Worm (Caenorhabditis elegans) whole organism, young adult: ENCODE data around the gene cls-1.
A peak's percentile ranks its signal among the peaks of the same experiment; 100 is the strongest.

ENCODE experiments used
- B0019.2 ChIP-seq: fragments of 200-800 bp; sonication (Bioruptor generic); conservative IDR thresholded peaks from 2 replicates; pipeline ENCODE4 v1.3.6; 2022; ENCODE audit warnings: missing genetic modification reagents, missing genetic modification characterization, missing compliant biosample characterization
- C06A6.2 ChIP-seq: fragments of 200-800 bp; sonication (Bioruptor generic); conservative IDR thresholded peaks from 2 replicates; pipeline ENCODE4 v1.3.6; 2022; ENCODE audit warnings: missing genetic modification characterization, missing compliant biosample characterization
- F22D6.2 ChIP-seq: sonication (generic microtip); optimal IDR thresholded peaks from 2 replicates; lab custom pipeline; 2016; ENCODE audit warnings: mild to moderate bottlenecking, missing genetic modification characterization, missing compliant biosample characterization
- F23B12.7 ChIP-seq: sonication (generic microtip); optimal IDR thresholded peaks from 2 replicates; lab custom pipeline; 2017; ENCODE audit warnings: missing genetic modification characterization, mild to moderate bottlenecking, missing compliant biosample characterization, antibody characterized with exemption, moderate library complexity; ENCODE audit not compliant: insufficient read depth
- F33H1.4 ChIP-seq: fragments of 200-800 bp; sonication (Bioruptor generic); IDR thresholded peaks from 2 replicates; pipeline ENCODE4 v1.3.6; 2022; ENCODE audit warnings: missing genetic modification reagents, missing genetic modification characterization, missing compliant biosample characterization
- F52B5.7 ChIP-seq: sonication (generic microtip); optimal IDR thresholded peaks from 2 replicates; lab custom pipeline; 2016; ENCODE audit warnings: mild to moderate bottlenecking, missing genetic modification characterization, missing compliant biosample characterization
- F57C9.4 ChIP-seq: sonication (generic microtip); optimal IDR thresholded peaks from 2 replicates; lab custom pipeline; 2017; ENCODE audit warnings: mild to moderate bottlenecking, missing genetic modification characterization, missing compliant biosample characterization
- K11D2.4 ChIP-seq: fragments of 200-800 bp; sonication (Bioruptor generic); IDR thresholded peaks from 2 replicates; pipeline ENCODE4 v1.3.6; 2022; ENCODE audit warnings: missing genetic modification reagents, missing genetic modification characterization, missing compliant biosample characterization
- T07F8.4 ChIP-seq: sonication (generic microtip); optimal IDR thresholded peaks from 2 replicates; lab custom pipeline; 2016; ENCODE audit warnings: mild to moderate bottlenecking, missing genetic modification characterization, moderate library complexity, missing compliant biosample characterization
- Y56A3A.18 ChIP-seq: fragments of 200-800 bp; sonication (Bioruptor generic); IDR thresholded peaks from 2 replicates; pipeline ENCODE4 v1.3.6; 2022; ENCODE audit warnings: missing genetic modification reagents, missing genetic modification characterization, missing compliant biosample characterization
- akir-1 ChIP-seq: fragments of 200-800 bp; sonication (Bioruptor generic); optimal IDR thresholded peaks from 2 replicates; lab custom pipeline; 2018; ENCODE audit warnings: mild to moderate bottlenecking, missing genetic modification characterization, moderate library complexity, missing compliant biosample characterization
- aptf-3 ChIP-seq: fragments of 200-800 bp; sonication (Bioruptor generic); IDR thresholded peaks from 2 replicates; pipeline ENCODE4 v1.3.6; 2022; ENCODE audit warnings: missing genetic modification characterization, missing compliant biosample characterization
- atf-7 ChIP-seq: sonication (generic microtip); optimal IDR thresholded peaks from 2 replicates; lab custom pipeline; 2017; ENCODE audit warnings: mild to moderate bottlenecking, missing genetic modification characterization, missing compliant biosample characterization
- athp-1 ChIP-seq: sonication (generic microtip); optimal IDR thresholded peaks from 2 replicates; lab custom pipeline; 2017; ENCODE audit warnings: mild to moderate bottlenecking, missing genetic modification characterization, missing compliant biosample characterization
- attf-6 ChIP-seq: fragments of 200-800 bp; sonication (Bioruptor generic); IDR thresholded peaks from 2 replicates; pipeline ENCODE4 v1.3.6; 2022; ENCODE audit warnings: missing genetic modification reagents, missing genetic modification characterization, missing compliant biosample characterization
- bed-1 ChIP-seq: fragments of 200-800 bp; sonication (Bioruptor generic); IDR thresholded peaks from 2 replicates; pipeline ENCODE4 v1.3.6; 2022; ENCODE audit warnings: missing genetic modification reagents, missing genetic modification characterization, missing compliant biosample characterization
- bed-2 ChIP-seq: fragments of 200-800 bp; sonication (Bioruptor generic); IDR thresholded peaks from 2 replicates; pipeline ENCODE4 v1.3.6; 2022; ENCODE audit warnings: missing genetic modification reagents, missing genetic modification characterization, missing compliant biosample characterization
- ccch-3 ChIP-seq: fragments of 200-800 bp; sonication (Bioruptor generic); optimal IDR thresholded peaks from 2 replicates; lab custom pipeline; 2018; ENCODE audit warnings: mild to moderate bottlenecking, missing genetic modification characterization, missing compliant biosample characterization
- ceh-27 ChIP-seq: fragments of 200-800 bp; sonication (Bioruptor generic); optimal IDR thresholded peaks from 2 replicates; lab custom pipeline; 2018; ENCODE audit warnings: mild to moderate bottlenecking, missing genetic modification characterization, moderate library complexity, missing compliant biosample characterization
- ceh-58 ChIP-seq: fragments of 200-800 bp; sonication (Bioruptor generic); IDR thresholded peaks from 2 replicates; pipeline ENCODE4 v1.3.6; 2022; ENCODE audit warnings: missing genetic modification characterization, missing compliant biosample characterization
- ceh-79 ChIP-seq: sonication (generic microtip); optimal IDR thresholded peaks from 2 replicates; lab custom pipeline; 2017; ENCODE audit warnings: mild to moderate bottlenecking, missing genetic modification characterization, missing compliant biosample characterization
- die-1 ChIP-seq: sonication (generic microtip); optimal IDR thresholded peaks from 2 replicates; lab custom pipeline; 2016; ENCODE audit warnings: missing genotype, mild to moderate bottlenecking, missing genetic modification characterization, missing compliant biosample characterization
- dox-1 ChIP-seq: fragments of 200-800 bp; sonication (Bioruptor generic); IDR thresholded peaks from 2 replicates; pipeline ENCODE4 v1.3.6; 2022; ENCODE audit warnings: missing genetic modification reagents, missing genetic modification characterization, missing compliant biosample characterization
- dpff-1 ChIP-seq: sonication (generic microtip); optimal IDR thresholded peaks from 2 replicates; lab custom pipeline; 2017; ENCODE audit warnings: mild to moderate bottlenecking, missing genetic modification characterization, missing compliant biosample characterization
- dpl-1 ChIP-seq: fragments of 150-350 bp; optimal IDR thresholded peaks from 2 replicates; lab custom pipeline; 2014; ENCODE audit warnings: missing biosample characterization, missing genetic modification reagents, missing genetic modification characterization
- efl-1 ChIP-seq: fragments of 150-350 bp; optimal IDR thresholded peaks from 2 replicates; lab custom pipeline; 2014; ENCODE audit warnings: missing biosample characterization, missing genetic modification reagents, missing genetic modification characterization
- ekl-4 ChIP-seq: fragments of 200-800 bp; sonication (Bioruptor generic); IDR thresholded peaks from 2 replicates; pipeline ENCODE4 v1.3.6; 2022; ENCODE audit warnings: missing genetic modification reagents, missing genetic modification characterization, missing compliant biosample characterization
- gei-17 ChIP-seq: fragments of 200-800 bp; sonication (Bioruptor generic); optimal IDR thresholded peaks from 2 replicates; lab custom pipeline; 2018; ENCODE audit warnings: mild to moderate bottlenecking, missing genetic modification characterization, missing compliant biosample characterization
- him-1 ChIP-seq: sonication (generic microtip); optimal IDR thresholded peaks from 2 replicates; lab custom pipeline; 2016; ENCODE audit warnings: missing genotype, missing genetic modification reagents, missing genetic modification characterization, missing compliant biosample characterization
- hlh-12 ChIP-seq: sonication (generic microtip); optimal IDR thresholded peaks from 2 replicates; lab custom pipeline; 2016; ENCODE audit warnings: missing genetic modification characterization, missing compliant biosample characterization
- hsf-1 ChIP-seq: fragments of 200-800 bp; sonication (Bioruptor generic); IDR thresholded peaks from 2 replicates; pipeline ENCODE4 v1.3.6; 2022; ENCODE audit warnings: missing genetic modification reagents, missing genetic modification characterization, missing compliant biosample characterization
- lag-1 ChIP-seq: fragments of 200-800 bp; sonication (Bioruptor generic); IDR thresholded peaks from 2 replicates; pipeline ENCODE4 v1.3.6; 2022; ENCODE audit warnings: missing genetic modification reagents, missing genetic modification characterization, missing compliant biosample characterization
- lin-40 ChIP-seq: sonication (generic microtip); optimal IDR thresholded peaks from 2 replicates; lab custom pipeline; 2016; ENCODE audit warnings: missing genetic modification characterization, mild to moderate bottlenecking, missing compliant biosample characterization, missing genotype, missing genetic modification reagents
- lsy-27 ChIP-seq: sonication (generic microtip); optimal IDR thresholded peaks from 2 replicates; lab custom pipeline; 2017; ENCODE audit warnings: missing genetic modification characterization, mild to moderate bottlenecking, missing compliant biosample characterization, antibody characterized with exemption, missing genotype, borderline replicate concordance; ENCODE audit not compliant: insufficient read depth
- madf-3 ChIP-seq: fragments of 200-800 bp; sonication (Bioruptor generic); IDR thresholded peaks from 2 replicates; pipeline ENCODE4 v1.3.6; 2022; ENCODE audit warnings: missing genetic modification reagents, missing genetic modification characterization, missing compliant biosample characterization
- madf-8 ChIP-seq: fragments of 200-800 bp; sonication (Bioruptor generic); conservative IDR thresholded peaks from 2 replicates; pipeline ENCODE4 v1.3.6; 2022; ENCODE audit warnings: missing genetic modification reagents, missing genetic modification characterization, missing compliant biosample characterization
- nfya-1 ChIP-seq: sonication (generic microtip); optimal IDR thresholded peaks from 2 replicates; lab custom pipeline; 2017; ENCODE audit warnings: antibody characterized with exemption, missing compliant biosample characterization, missing genetic modification characterization, borderline replicate concordance; ENCODE audit not compliant: insufficient read depth
- nfyb-1 ChIP-seq: fragments of 200-800 bp; sonication (Bioruptor generic); IDR thresholded peaks from 2 replicates; pipeline ENCODE4 v1.3.6; 2022; ENCODE audit warnings: missing genetic modification reagents, missing genetic modification characterization, missing compliant biosample characterization
- pha-4 ChIP-seq: fragments of 150-350 bp; sonication (generic microtip); optimal IDR thresholded peaks from 2 replicates; lab custom pipeline; 2014; ENCODE audit warnings: missing biosample characterization, missing genetic modification reagents, missing genetic modification characterization
- rec-8 ChIP-seq, 2 experiments: sonication (generic microtip); optimal IDR thresholded peaks; 2 replicates each; lab custom pipeline; 2016; ENCODE audit warnings: mild to moderate bottlenecking in 2 of 2, missing genetic modification characterization in 2 of 2, missing genetic modification reagents in 2 of 2, missing genotype in 2 of 2, missing biosample characterization in 1 of 2, missing compliant biosample characterization in 1 of 2, moderate library complexity in 1 of 2
- sdz-38 ChIP-seq: sonication (generic microtip); optimal IDR thresholded peaks from 2 replicates; lab custom pipeline; 2016; ENCODE audit warnings: missing genotype, missing genetic modification characterization, missing compliant biosample characterization
- snpc-1.3 ChIP-seq: sonication (generic microtip); optimal IDR thresholded peaks from 2 replicates; lab custom pipeline; 2017; ENCODE audit warnings: missing genetic modification characterization, mild to moderate bottlenecking, missing compliant biosample characterization, antibody characterized with exemption, moderate library complexity, missing genotype, missing genetic modification reagents; ENCODE audit not compliant: insufficient read depth
- somi-1 ChIP-seq: fragments of 200-800 bp; sonication (Bioruptor generic); optimal IDR thresholded peaks from 2 replicates; lab custom pipeline; 2018; ENCODE audit warnings: mild to moderate bottlenecking, missing genetic modification characterization, missing compliant biosample characterization
- unc-130 ChIP-seq: sonication (generic microtip); optimal IDR thresholded peaks from 2 replicates; lab custom pipeline; 2016; ENCODE audit warnings: missing genetic modification reagents, missing genetic modification characterization, missing compliant biosample characterization
- unc-62 ChIP-seq: fragments of 150-350 bp; optimal IDR thresholded peaks from 2 replicates; lab custom pipeline; 2014; ENCODE audit warnings: missing biosample characterization, missing genetic modification reagents, missing genetic modification characterization
- xnd-1 ChIP-seq: sonication (generic microtip); optimal IDR thresholded peaks from 2 replicates; lab custom pipeline; 2016; ENCODE audit warnings: missing genotype, missing genetic modification reagents, missing genetic modification characterization, missing compliant biosample characterization
- ztf-18 ChIP-seq: sonication (generic microtip); optimal IDR thresholded peaks from 2 replicates; lab custom pipeline; 2016; ENCODE audit warnings: missing genotype, mild to moderate bottlenecking, missing genetic modification characterization, missing compliant biosample characterization
- ztf-6 ChIP-seq: fragments of 200-800 bp; sonication (Bioruptor generic); IDR thresholded peaks from 2 replicates; pipeline ENCODE4 v1.3.6; 2022; ENCODE audit warnings: missing genetic modification reagents, missing genetic modification characterization, missing compliant biosample characterization

Gene cls-1

DNA sequence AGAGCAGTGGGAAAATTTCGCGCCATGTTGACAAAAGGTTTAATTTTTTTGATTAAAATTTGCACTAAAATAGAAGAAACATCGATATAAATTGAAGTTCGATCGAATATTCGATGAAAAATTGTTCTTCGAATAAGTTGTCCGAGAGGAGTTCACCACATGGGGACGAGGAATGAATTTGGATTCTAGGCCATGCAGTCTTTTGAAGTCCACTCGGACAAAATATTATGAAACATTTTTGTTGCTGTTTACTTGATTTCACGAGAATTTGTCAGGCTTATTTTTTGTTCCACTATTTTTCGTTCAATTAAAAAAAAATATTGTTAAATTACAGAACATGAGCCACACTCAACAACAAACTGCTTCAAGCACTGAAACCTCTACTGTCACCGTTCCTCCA is 12.7 kb downstream of the cls-1 start, which contains the start of the genes cux-7 and C07H6.2 (continued):
- TF ChIP-seq athp-1 (tag; lab: Kevin White, UChicago), result peak; percentile 80
- peak; percentile 24 for TF ChIP-seq sdz-38 (tag; lab: Kevin White, UChicago)
- peak; percentile 97 for TF ChIP-seq F57C9.4 (tag; lab: Kevin White, UChicago)
- peak; percentile 54; the same call in 1 of the 2 replicates for TF ChIP-seq B0019.2
- TF ChIP-seq die-1, result no peak
- TF ChIP-seq hsf-1, result peak; percentile 45; the same call in 1 of the 2 replicates
- TF ChIP-seq pha-4 (tag; lab: Kevin White, UChicago), result no peak
- TF ChIP-seq ekl-4 (GFP tag; lab: Robert Waterston, UW), result peak; percentile 93
- TF ChIP-seq dpl-1 (GFP tag; lab: Kevin White, UChicago), result peak; percentile 62
- peak; percentile 78; the same call in 1 of the 2 replicates for TF ChIP-seq C06A6.2 (GFP tag; lab: Robert Waterston, UW)
- peak; percentile 50 for TF ChIP-seq F52B5.7 (tag; lab: Kevin White, UChicago)
- TF ChIP-seq F33H1.4, result peak; percentile 72
- TF ChIP-seq ztf-6 (GFP tag; lab: Robert Waterston, UW), result peak; percentile 79
- peak; percentile 39 for TF ChIP-seq hlh-12 (tag; lab: Kevin White, UChicago)
- TF ChIP-seq somi-1 (GFP tag; lab: Kevin White, UChicago), result peak; percentile 74
- no peak for TF ChIP-seq lsy-27 (tag; lab: Kevin White, UChicago)
- peak; percentile 86 for TF ChIP-seq dox-1 (GFP tag; lab: Robert Waterston, UW)
- peak; percentile 71 for TF ChIP-seq ztf-18 (tag; lab: Kevin White, UChicago)
- peak; percentile 26; the same call in 1 of the 2 replicates for TF ChIP-seq attf-6
- peak; percentile 87 for TF ChIP-seq K11D2.4 (GFP tag; lab: Robert Waterston, UW)
- TF ChIP-seq T07F8.4 (tag; lab: Kevin White, UChicago), result peak; percentile 41
- TF ChIP-seq snpc-1.3 (tag; lab: Kevin White, UChicago), result peak; percentile 50
- no peak for TF ChIP-seq nfya-1 (tag; lab: Kevin White, UChicago)
- peak; percentile 98 for TF ChIP-seq ceh-27 (GFP tag; lab: Kevin White, UChicago)
- TF ChIP-seq unc-62 (GFP tag; lab: Kevin White, UChicago), result no peak
- peak; percentile 84 for TF ChIP-seq ceh-79 (tag; lab: Kevin White, UChicago)
- no peak for TF ChIP-seq F23B12.7 (tag; lab: Kevin White, UChicago)
- TF ChIP-seq F22D6.2 (tag; lab: Kevin White, UChicago), result peak; percentile 87
- no peak for TF ChIP-seq bed-1 (GFP tag; lab: Robert Waterston, UW)
- TF ChIP-seq ccch-3, result peak; percentile 97
- peak; percentile 94 for TF ChIP-seq akir-1 (GFP tag; lab: Kevin White, UChicago)
- no peak for TF ChIP-seq aptf-3 (GFP tag; lab: Robert Waterston, UW)
- TF ChIP-seq madf-8 (GFP tag; lab: Robert Waterston, UW), result peak; percentile 72
- peak; percentile 66 for TF ChIP-seq him-1 (tag; lab: Kevin White, UChicago)
- peak; percentile 86; the same call in 1 of the 2 replicates for TF ChIP-seq madf-3 (GFP tag; lab: Robert Waterston, UW)
- peak; percentile 74 for TF ChIP-seq atf-7 (tag; lab: Kevin White, UChicago)
- peak; percentile 91 for TF ChIP-seq lin-40 (tag; lab: Kevin White, UChicago)
- TF ChIP-seq Y56A3A.18, result peak; percentile 58; the same call in 1 of the 2 replicates
- no peak for TF ChIP-seq ceh-58 (GFP tag; lab: Robert Waterston, UW)
- peak; percentile 93 for TF ChIP-seq nfyb-1
- no peak for TF ChIP-seq gei-17 (GFP tag; lab: Kevin White, UChicago)
- peak; percentile 82; the same call in 1 of the 2 replicates for TF ChIP-seq lag-1 (GFP tag; lab: Robert Waterston, UW)
- TF ChIP-seq bed-2 (GFP tag; lab: Robert Waterston, UW), result peak; percentile 96
- peak; percentile 23 for TF ChIP-seq xnd-1 (tag; lab: Kevin White, UChicago)
- no peak for TF ChIP-seq dpff-1 (tag; lab: Kevin White, UChicago)
- TF ChIP-seq rec-8 (tag; optimal IDR thresholded peaks at IDR 0.05; lab: Kevin White, UChicago), result peak; percentile 87 to 96
- peak; percentile 97 for TF ChIP-seq unc-130 (GFP tag; lab: Kevin White, UChicago)
- peak; percentile 48 for TF ChIP-seq efl-1 (GFP tag; lab: Kevin White, UChicago)
